Worm (Caenorhabditis elegans): ENCODE results near the gene K01A2.5.

K01A2.5 gene

DNA sequence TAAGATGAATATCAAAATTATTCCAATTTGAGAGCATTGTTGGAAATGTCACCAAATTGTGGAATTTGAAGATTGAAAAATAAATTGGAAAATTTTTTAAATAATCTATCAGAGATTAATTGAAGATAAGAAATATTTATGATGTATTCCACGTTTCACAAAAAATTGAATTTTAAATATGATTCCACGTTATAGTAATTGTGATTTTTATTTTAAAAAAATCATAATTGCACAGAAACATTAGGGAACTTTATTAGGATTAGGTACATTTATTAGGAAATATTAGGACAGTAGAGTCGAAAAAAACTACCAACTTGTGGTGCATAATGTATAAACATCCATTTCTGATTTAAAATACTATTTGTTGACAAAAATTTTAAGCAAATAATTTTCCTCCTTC is 6.5 kb upstream of the K01A2.5 start, which contains the start of gene B0432.11:
Gene B0432.11, minus strand, starts transcription at position 101 of the 400 bp plus-strand sequence.
- no peak for TF ChIP-seq hlh-30 (tag; optimal IDR thresholded peaks at IDR 0.05; ENCODE audit: insufficient read depth)
- TF ChIP-seq lsy-2 (tag; optimal IDR thresholded peaks at IDR 0.05) = no peak
- no peak for TF ChIP-seq ceh-44 (GFP tag; IDR thresholded peaks at IDR 0.05)
- no peak for TF ChIP-seq daf-8 (GFP tag; IDR thresholded peaks at IDR 0.05)
- no peak for TF ChIP-seq ztf-11 (tag; optimal IDR thresholded peaks at IDR 0.05)
- no peak for TF ChIP-seq nhr-237 (tag; optimal IDR thresholded peaks at IDR 0.05)
- TF ChIP-seq F49E8.2 (tag; optimal IDR thresholded peaks at IDR 0.05; ENCODE audit: borderline replicate concordance) = no peak
- no peak for TF ChIP-seq jun-1 (tag; optimal IDR thresholded peaks at IDR 0.05)
- TF ChIP-seq lim-7 (GFP tag; IDR thresholded peaks at IDR 0.05) = no peak
- no peak for TF ChIP-seq gei-8 (GFP tag; optimal IDR thresholded peaks at IDR 0.05)
- TF ChIP-seq lir-3 (tag; optimal IDR thresholded peaks at IDR 0.05) = no peak
- TF ChIP-seq mxl-2 (GFP tag; conservative IDR thresholded peaks at IDR 0.05) = no peak
- no peak for TF ChIP-seq vab-7 (GFP tag; IDR thresholded peaks at IDR 0.05)
- no peak for TF ChIP-seq lin-38 (GFP tag; IDR thresholded peaks at IDR 0.05)
- TF ChIP-seq spr-3 (GFP tag; optimal IDR thresholded peaks at IDR 0.05) = no peak

- no peak for TF ChIP-seq nhr-102 (tag; optimal IDR thresholded peaks at IDR 0.05)
- TF ChIP-seq snpc-4 (tag; optimal IDR thresholded peaks at IDR 0.05) = no peak
- TF ChIP-seq nhr-76 (tag; optimal IDR thresholded peaks at IDR 0.05) = no peak
Observed at ce11 chrII:296911-297440, 4.1 kb upstream of the K01A2.5 start, which contains the start of the genes clec-117 and B0432.1. Gene clec-117, minus strand, starts transcription at chrII:297011. Gene B0432.1, plus strand, starts transcription at chrII:297390.

DNA sequence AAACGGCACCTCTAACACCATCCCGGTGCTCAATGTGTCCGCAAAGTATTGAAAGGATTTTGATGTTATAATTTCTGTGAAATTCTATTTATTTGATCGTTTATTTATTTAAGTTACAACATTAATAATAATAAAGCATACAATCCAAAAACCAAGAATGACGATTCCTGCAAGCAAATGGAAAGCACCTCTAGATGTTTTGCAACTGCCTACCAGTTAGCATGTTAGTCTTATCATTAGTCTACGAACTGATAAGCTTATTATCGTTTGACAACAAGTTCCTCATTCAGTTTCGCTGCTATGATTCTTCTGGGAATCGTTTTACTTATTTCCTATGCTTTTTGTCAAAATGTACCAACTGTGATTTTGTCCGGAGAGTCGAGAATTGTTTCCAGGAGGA is 1.4 kb upstream of the K01A2.5 start, which contains the start of gene K01A2.6:
Gene K01A2.6, plus strand, starts transcription at position 301 of the 400 bp plus-strand sequence.
- TF ChIP-seq daf-12 (tag; optimal IDR thresholded peaks at IDR 0.05) = no peak
- TF ChIP-seq F37D6.2 (tag; optimal IDR thresholded peaks at IDR 0.05) = no peak
- TF ChIP-seq mes-2 (tag; optimal IDR thresholded peaks at IDR 0.05; ENCODE audit: poor library complexity, severe bottlenecking) = no peak
- peak in 1 of 2 experiments; percentile 14 for TF ChIP-seq unc-62 (GFP tag; optimal IDR thresholded peaks at IDR 0.05 in 1 of 2)
- TF ChIP-seq unc-62 (tag; optimal IDR thresholded peaks at IDR 0.05) = no peak

- no peak for TF ChIP-seq daf-8 (GFP tag; IDR thresholded peaks at IDR 0.05)
- TF ChIP-seq aha-1 (tag) = peak; percentile 92
- TF ChIP-seq set-16 (GFP tag; IDR thresholded peaks at IDR 0.05) = peak; percentile 83
Observed at ce11 chrII:303927-304711, 3.0 kb downstream of the K01A2.5 start.

DNA sequence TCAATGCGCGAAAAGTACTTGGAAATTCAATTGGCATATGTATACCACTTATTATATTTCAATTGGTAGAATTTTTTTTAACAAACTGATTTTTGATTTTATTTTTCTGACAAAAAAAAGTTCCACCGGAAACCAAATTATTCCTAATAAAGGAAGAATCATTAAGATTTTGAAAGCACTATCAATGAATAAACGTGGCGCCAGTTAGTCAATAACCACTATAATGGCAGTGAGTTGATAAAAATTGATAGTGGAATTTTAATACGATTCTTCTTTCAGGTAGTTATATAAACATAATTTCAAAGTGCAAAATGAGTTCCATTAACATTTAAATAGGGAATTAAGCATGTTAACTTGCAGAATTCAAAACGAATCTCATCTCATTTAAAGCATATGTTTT is 4.6 kb downstream of the K01A2.5 start, which contains the start of gene col-69:
Gene col-69, minus strand, starts transcription at position 101 of the 400 bp plus-strand sequence.
- TF ChIP-seq daf-16 (GFP tag; optimal IDR thresholded peaks at IDR 0.05) = no peak
- TF ChIP-seq daf-16 (tag; optimal IDR thresholded peaks at IDR 0.05) = peak; percentile 13
- peak; percentile 22 for TF ChIP-seq pqm-1 (tag; optimal IDR thresholded peaks at IDR 0.05)
- peak; percentile 8 for TF ChIP-seq nhr-28 (tag; optimal IDR thresholded peaks at IDR 0.05)
- TF ChIP-seq hlh-11 (tag; optimal IDR thresholded peaks at IDR 0.05) = no peak
- TF ChIP-seq pha-4 (GFP tag; IDR thresholded peaks at IDR 0.05) = no peak
- TF ChIP-seq pha-4 (tag; optimal IDR thresholded peaks at IDR 0.05) = no peak

Data from whole organism, L4 larva.